Worm (Caenorhabditis elegans): Measurements from ENCODE around the gene C01B9.1.

C01B9.1 gene

ce11 chrII:13771335-13771734, at the start of gene C01B9.1:
C01B9.1 (plus strand) TSS chrII:13771575.
- TF ChIP-seq nhr-10 (tag; optimal IDR thresholded peaks at IDR 0.05) (no peak), ama-1 (optimal IDR thresholded peaks at IDR 0.05) (no peak), fos-1 (tag; optimal IDR thresholded peaks at IDR 0.05) (peak; percentile 57)

ce11 chrII:13722763-13723162, 48.6 kb upstream of the C01B9.1 start, which contains the start of gene Y54G9A.5:
Y54G9A.5 (plus strand) TSS chrII:13723007.
- TF ChIP-seq sma-9 (GFP tag; optimal IDR thresholded peaks at IDR 0.05) (no peak), sma-9 (tag; optimal IDR thresholded peaks at IDR 0.05) (no peak), crh-2 (tag; optimal IDR thresholded peaks at IDR 0.05) (no peak), ztf-1 (GFP tag; conservative IDR thresholded peaks at IDR 0.05) (no peak), ZK546.5 (tag; optimal IDR thresholded peaks at IDR 0.05) (no peak), dmd-4 (tag; optimal IDR thresholded peaks at IDR 0.05) (no peak), C34F6.9 (tag; optimal IDR thresholded peaks at IDR 0.05) (no peak), nhr-6 (tag; optimal IDR thresholded peaks at IDR 0.05) (no peak), mbf-1 (tag; optimal IDR thresholded peaks at IDR 0.05) (no peak), aly-2 (tag; optimal IDR thresholded peaks at IDR 0.05) (no peak), nhr-21 (tag; optimal IDR thresholded peaks at IDR 0.05) (no peak), mdl-1 (tag; optimal IDR thresholded peaks at IDR 0.05) (no peak), elt-1 (tag; optimal IDR thresholded peaks at IDR 0.05) (no peak), ztf-11 (tag; optimal IDR thresholded peaks at IDR 0.05) (no peak), nhr-10 (tag; optimal IDR thresholded peaks at IDR 0.05) (no peak), nhr-77 (tag; optimal IDR thresholded peaks at IDR 0.05) (no peak), fos-1 (tag; optimal IDR thresholded peaks at IDR 0.05) (no peak), nhr-11 (tag; optimal IDR thresholded peaks at IDR 0.05) (no peak)

DNA sequence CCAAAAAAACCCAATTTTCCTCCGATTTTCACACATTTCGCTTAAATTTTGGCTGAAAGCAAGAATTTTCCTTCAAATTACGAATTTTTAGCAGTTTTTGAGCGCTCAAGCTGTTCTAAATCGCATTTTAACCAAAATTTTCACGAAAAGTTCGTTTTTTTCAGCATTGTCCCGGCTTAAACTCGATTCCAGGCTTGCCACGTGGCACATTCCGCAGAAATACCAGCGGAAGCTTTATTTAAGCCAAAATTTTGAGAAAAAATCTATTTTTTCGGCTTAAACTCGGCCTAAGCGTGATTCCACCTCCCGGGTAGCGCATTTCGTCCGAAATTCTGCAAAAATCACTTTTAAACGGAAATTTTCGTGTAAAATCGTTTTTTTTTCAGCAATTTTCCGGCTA, 47.6 kb upstream of the C01B9.1 start:
- TF ChIP-seq dmd-4 (tag; optimal IDR thresholded peaks at IDR 0.05), result no peak
- TF ChIP-seq nhr-77 (tag; optimal IDR thresholded peaks at IDR 0.05), result no peak
- TF ChIP-seq ZK546.5 (tag; optimal IDR thresholded peaks at IDR 0.05), result no peak
- no peak for TF ChIP-seq egl-27 (tag; optimal IDR thresholded peaks at IDR 0.05)
- TF ChIP-seq elt-1 (tag; optimal IDR thresholded peaks at IDR 0.05), result no peak
- no peak for TF ChIP-seq mbf-1 (tag; optimal IDR thresholded peaks at IDR 0.05)
- TF ChIP-seq mdl-1 (tag; optimal IDR thresholded peaks at IDR 0.05), result no peak

DNA sequence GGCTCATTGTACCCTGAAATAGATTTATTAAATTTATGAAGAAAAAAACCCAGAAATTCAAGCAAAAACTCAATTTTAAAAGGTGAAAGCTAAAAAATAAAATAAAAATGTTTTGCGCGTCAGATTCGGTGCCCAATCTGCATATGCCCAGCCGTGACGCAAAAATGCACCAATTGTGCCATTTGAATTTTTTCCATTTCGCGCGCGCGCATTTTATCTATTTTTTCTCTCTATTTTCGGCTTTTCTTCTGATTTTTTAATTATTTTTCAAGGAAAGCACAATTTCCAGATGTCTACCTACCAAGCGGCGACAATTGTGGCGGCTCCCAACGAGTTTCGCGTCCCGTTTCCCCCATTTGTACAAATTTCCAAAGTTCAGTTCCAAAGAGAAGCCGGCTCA, 45.6 kb upstream of the C01B9.1 start, which contains the start of the genes Y54G9A.7 and bub-3:
Y54G9A.7 (minus strand) TSS at position 7 of the 400 bp plus-strand sequence.
bub-3 (plus strand) TSS at position 270 of the 400 bp plus-strand sequence.
- TF ChIP-seq sma-9 (GFP tag; optimal IDR thresholded peaks at IDR 0.05) (no peak), sma-9 (tag; optimal IDR thresholded peaks at IDR 0.05) (no peak), lsy-2 (tag; optimal IDR thresholded peaks at IDR 0.05) (peak in 1 of 2 experiments; percentile 13), gmeb-1 (tag; optimal IDR thresholded peaks at IDR 0.05) (peak; percentile 48), unc-55 (GFP tag; optimal IDR thresholded peaks at IDR 0.05) (peak; percentile 48), elt-1 (tag; optimal IDR thresholded peaks at IDR 0.05) (no peak), ceh-16 (tag; optimal IDR thresholded peaks at IDR 0.05) (no peak), lin-11 (tag; optimal IDR thresholded peaks at IDR 0.05) (no peak), fos-1 (tag; optimal IDR thresholded peaks at IDR 0.05) (no peak)

DNA sequence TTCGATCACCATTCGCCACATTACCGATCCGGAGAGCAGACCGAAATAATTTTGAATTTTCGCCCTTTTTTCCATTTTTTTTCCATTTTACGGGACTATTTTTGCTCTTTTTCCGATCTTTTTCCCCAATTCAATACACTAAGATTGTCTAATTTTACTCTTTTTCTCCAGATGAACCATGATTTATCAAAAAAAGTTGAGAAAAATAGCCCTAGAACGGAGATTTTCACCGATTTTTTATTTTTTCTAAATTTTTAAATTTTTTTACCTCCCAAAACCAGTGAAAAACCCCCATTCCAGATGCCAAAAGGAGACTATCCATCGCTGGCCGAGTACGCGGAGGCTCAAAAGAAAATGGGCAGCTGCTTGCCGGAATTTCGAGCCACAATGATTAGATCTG, 42.0 kb upstream of the C01B9.1 start, which contains the start of gene Y54G9A.9:
Y54G9A.9 (plus strand) TSS at position 301 of the 400 bp plus-strand sequence.
- TF ChIP-seq lin-13 (GFP tag; optimal IDR thresholded peaks at IDR 0.05), result no peak
- TF ChIP-seq unc-55 (GFP tag; optimal IDR thresholded peaks at IDR 0.05), result no peak
- TF ChIP-seq nhr-6 (tag; optimal IDR thresholded peaks at IDR 0.05), result no peak
- no peak for TF ChIP-seq sem-4 (tag; optimal IDR thresholded peaks at IDR 0.05)
- TF ChIP-seq snpc-4 (tag; optimal IDR thresholded peaks at IDR 0.05), result no peak
- no peak for TF ChIP-seq crh-2 (tag; optimal IDR thresholded peaks at IDR 0.05)

DNA sequence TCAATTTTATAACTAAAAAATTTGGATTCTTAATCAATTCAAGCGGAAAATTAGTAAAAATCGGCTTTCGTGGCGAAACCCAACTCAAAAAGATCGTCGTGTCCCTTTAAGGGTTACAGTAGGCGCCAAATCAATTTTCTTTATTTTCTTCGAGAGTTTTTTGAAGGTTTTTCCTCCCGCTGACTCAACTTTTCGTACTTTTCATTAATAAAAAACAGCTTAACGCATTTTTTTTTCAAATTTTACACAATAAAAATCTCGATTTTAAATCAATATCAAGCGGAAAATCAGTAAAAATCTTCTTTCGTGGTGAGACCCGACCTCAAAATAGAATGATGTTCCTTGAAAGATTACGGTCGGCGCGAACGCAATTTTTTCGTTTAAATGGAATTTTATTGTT, 39.2 kb upstream of the C01B9.1 start:
- TF ChIP-seq unc-39 (tag; optimal IDR thresholded peaks at IDR 0.05), result no peak
- TF ChIP-seq mab-5 (tag; optimal IDR thresholded peaks at IDR 0.05), result no peak
- no peak for TF ChIP-seq crh-2 (tag; optimal IDR thresholded peaks at IDR 0.05)
- TF ChIP-seq nhr-237 (tag; optimal IDR thresholded peaks at IDR 0.05), result no peak
- no peak for TF ChIP-seq peb-1 (tag; optimal IDR thresholded peaks at IDR 0.05)
- TF ChIP-seq fos-1 (tag; optimal IDR thresholded peaks at IDR 0.05), result no peak
- TF ChIP-seq ztf-4 (tag; optimal IDR thresholded peaks at IDR 0.05), result no peak
- no peak for TF ChIP-seq sma-3 (GFP tag; optimal IDR thresholded peaks at IDR 0.05)
- no peak for TF ChIP-seq egl-27 (tag; optimal IDR thresholded peaks at IDR 0.05)
- TF ChIP-seq R02D3.7 (tag; optimal IDR thresholded peaks at IDR 0.05), result no peak
- TF ChIP-seq elt-3 (tag; optimal IDR thresholded peaks at IDR 0.05), result no peak
- TF ChIP-seq nhr-12 (tag; optimal IDR thresholded peaks at IDR 0.05), result no peak
